Fruit fly (Drosophila melanogaster) whole organism, prepupa: ENCODE results near the gene kni.

ENCODE experiments used
- CG11762 ChIP-seq: fragments of 200-800 bp; sonication (Bioruptor generic); optimal IDR thresholded peaks from 3 replicates; lab custom pipeline; 2016; ENCODE audit warnings: missing biosample characterization, missing genetic modification characterization; ENCODE audit not compliant: insufficient read depth
- CG4318 ChIP-seq: fragments of 200-800 bp; sonication (Bioruptor generic); optimal IDR thresholded peaks from 3 replicates; lab custom pipeline; 2017; ENCODE audit warnings: missing biosample characterization, mild to moderate bottlenecking, missing genetic modification characterization
- CG7368 ChIP-seq: fragments of 200-800 bp; sonication (Bioruptor generic); optimal IDR thresholded peaks from 3 replicates; lab custom pipeline; 2016; ENCODE audit warnings: missing biosample characterization, missing genetic modification characterization
- CG8319 ChIP-seq: fragments of 200-800 bp; sonication (Bioruptor generic); optimal IDR thresholded peaks from 3 replicates; lab custom pipeline; 2016; ENCODE audit warnings: missing biosample characterization, missing genetic modification characterization
- Sox102F ChIP-seq: fragments of 200-800 bp; sonication (Bioruptor generic); optimal IDR thresholded peaks from 2 replicates; lab custom pipeline; 2016; ENCODE audit warnings: missing biosample characterization, mild to moderate bottlenecking, missing genetic modification characterization
- Sox14 ChIP-seq: fragments of 200-800 bp; sonication (Bioruptor generic); optimal IDR thresholded peaks from 3 replicates; lab custom pipeline; 2016; ENCODE audit warnings: missing biosample characterization, missing genetic modification characterization
- achi ChIP-seq: fragments of 200-800 bp; sonication (Bioruptor generic); optimal IDR thresholded peaks from 3 replicates; lab custom pipeline; 2016; ENCODE audit warnings: missing biosample characterization, missing genetic modification characterization
- dsx ChIP-seq: fragments of 200-800 bp; optimal IDR thresholded peaks from 3 replicates; lab custom pipeline; 2019; ENCODE audit warnings: missing biosample characterization, mild to moderate bottlenecking, missing genetic modification characterization, moderate library complexity; ENCODE audit not compliant: poor library complexity, severe bottlenecking
- fd85E ChIP-seq: fragments of 200-800 bp; sonication (Bioruptor generic); optimal IDR thresholded peaks from 3 replicates; lab custom pipeline; 2016; ENCODE audit warnings: missing biosample characterization, missing genetic modification characterization
- pdm3 ChIP-seq: fragments of 200-800 bp; sonication (Bioruptor generic); optimal IDR thresholded peaks from 3 replicates; lab custom pipeline; 2016; ENCODE audit warnings: missing biosample characterization, missing genetic modification characterization
- salr ChIP-seq, 2 experiments: fragments of 200-800 bp; sonication (Bioruptor generic); optimal IDR thresholded peaks; 3 replicates each; lab custom pipeline; 2016 to 2018; ENCODE audit warnings: missing biosample characterization in 2 of 2, missing genetic modification characterization in 2 of 2, mild to moderate bottlenecking in 1 of 2

DNA sequence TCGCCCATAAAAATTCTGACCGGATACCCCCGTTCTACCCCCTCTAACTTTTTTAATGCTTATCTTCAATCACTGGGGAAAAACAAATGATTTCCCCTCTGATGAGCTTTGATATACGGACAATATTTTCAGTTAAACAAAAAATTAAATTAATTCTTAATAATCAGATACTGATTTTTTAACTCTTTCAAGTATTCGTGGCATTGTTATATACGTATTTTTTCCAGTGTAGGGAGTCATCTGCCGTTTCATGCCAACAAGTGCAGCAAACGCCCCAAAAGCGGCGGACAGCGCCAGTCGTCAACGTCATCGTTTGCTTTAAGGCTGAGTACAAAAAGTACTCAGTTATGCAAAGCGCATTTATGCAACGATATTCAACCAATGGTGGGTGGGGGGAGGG, 5.5 kb upstream of the kni start:
- no peak for TF ChIP-seq dsx (GFP tag; lab: Kevin White, UChicago)
- TF ChIP-seq Sox102F (GFP tag; lab: Kevin White, UChicago): no peak
- TF ChIP-seq Sox14: no peak
- TF ChIP-seq salr (GFP tag; optimal IDR thresholded peaks at IDR 0.05; lab: Kevin White, UChicago): no peak
- no peak for TF ChIP-seq achi
- TF ChIP-seq CG4318: no peak
- TF ChIP-seq CG8319: no peak
- TF ChIP-seq CG7368: no peak
- TF ChIP-seq pdm3 (GFP tag; lab: Kevin White, UChicago): no peak
- no peak for TF ChIP-seq fd85E
- TF ChIP-seq CG11762 (GFP tag; lab: Kevin White, UChicago): no peak
